Worm (Caenorhabditis elegans) whole organism, L2 larva: ENCODE measurements around the gene srw-76.
"Not testable (repeated sequence)": the region's sequence is repeated elsewhere in the genome, so short reads cannot be mapped to it uniquely, and the experiment has no call there.

Experiments used
- C34F6.9 ChIP-seq: fragments of 150-350 bp; optimal IDR thresholded peaks from 2 replicates; lab custom pipeline; 2014; ENCODE audit warnings: missing biosample characterization, missing genetic modification characterization
- F13H6.1 ChIP-seq: sonication (generic microtip); optimal IDR thresholded peaks from 2 replicates; lab custom pipeline; 2016; ENCODE audit warnings: missing genetic modification characterization, missing compliant biosample characterization
- R02D3.7 ChIP-seq: fragments of 150-350 bp; optimal IDR thresholded peaks from 2 replicates; lab custom pipeline; 2014; ENCODE audit warnings: missing biosample characterization, missing genetic modification characterization
- Y55F3AM.14 ChIP-seq: fragments of 200-800 bp; sonication (Bioruptor generic); optimal IDR thresholded peaks from 2 replicates; lab custom pipeline; 2018; ENCODE audit warnings: mild to moderate bottlenecking, missing genetic modification characterization, missing compliant biosample characterization
- ZK546.5 ChIP-seq: sonication (generic microtip); optimal IDR thresholded peaks from 2 replicates; lab custom pipeline; 2017; ENCODE audit warnings: missing biosample characterization, missing genetic modification characterization
- alr-1 ChIP-seq: fragments of 150-350 bp; optimal IDR thresholded peaks from 2 replicates; lab custom pipeline; 2014; ENCODE audit warnings: missing biosample characterization, missing genetic modification characterization
- aly-2 ChIP-seq: fragments of 150-350 bp; optimal IDR thresholded peaks from 2 replicates; lab custom pipeline; 2014; ENCODE audit warnings: missing biosample characterization, missing genetic modification characterization
- ama-1 ChIP-seq: fragments of 150-350 bp; optimal IDR thresholded peaks from 2 replicates; lab custom pipeline; 2018; ENCODE audit warnings: inconsistent platforms
- blmp-1 ChIP-seq: sonication (generic microtip); optimal IDR thresholded peaks from 2 replicates; lab custom pipeline; 2017; ENCODE audit warnings: missing genetic modification characterization, mild to moderate bottlenecking, missing compliant biosample characterization, antibody characterized with exemption, moderate library complexity; ENCODE audit not compliant: insufficient read depth
- crh-2 ChIP-seq: sonication (generic microtip); optimal IDR thresholded peaks from 2 replicates; lab custom pipeline; 2017; ENCODE audit warnings: missing biosample characterization, missing genetic modification characterization
- dmd-4 ChIP-seq: sonication (generic microtip); optimal IDR thresholded peaks from 2 replicates; lab custom pipeline; 2017; ENCODE audit warnings: missing biosample characterization, missing genetic modification characterization
- elt-1 ChIP-seq: fragments of 150-350 bp; optimal IDR thresholded peaks from 2 replicates; lab custom pipeline; 2014; ENCODE audit warnings: missing biosample characterization, missing genetic modification characterization
- elt-3 ChIP-seq: sonication (generic microtip); optimal IDR thresholded peaks from 2 replicates; lab custom pipeline; 2017; ENCODE audit warnings: missing biosample characterization, missing genetic modification characterization
- fos-1 ChIP-seq: fragments of 150-350 bp; optimal IDR thresholded peaks from 2 replicates; lab custom pipeline; 2014; ENCODE audit warnings: missing biosample characterization, missing genetic modification characterization
- gmeb-1 ChIP-seq: fragments of 150-350 bp; optimal IDR thresholded peaks from 2 replicates; lab custom pipeline; 2014; ENCODE audit warnings: missing biosample characterization, missing genetic modification characterization
- lin-13 ChIP-seq: fragments of 150-350 bp; optimal IDR thresholded peaks from 2 replicates; lab custom pipeline; 2014; ENCODE audit warnings: missing biosample characterization, missing genetic modification reagents, missing genetic modification characterization
- lsy-2 ChIP-seq, 2 experiments: fragments of 150-350 bp in 1 of 2; sonication (generic microtip) in 1 of 2; optimal IDR thresholded peaks; 2 replicates each; lab custom pipeline; 2014 to 2017; ENCODE audit warnings: missing biosample characterization in 2 of 2, missing genetic modification characterization in 2 of 2
- mab-5 ChIP-seq: fragments of 150-350 bp; optimal IDR thresholded peaks from 2 replicates; lab custom pipeline; 2014; ENCODE audit warnings: missing biosample characterization, missing genetic modification characterization
- nhr-10 ChIP-seq: sonication (generic microtip); optimal IDR thresholded peaks from 2 replicates; lab custom pipeline; 2017; ENCODE audit warnings: missing biosample characterization, missing genetic modification characterization
- nhr-12 ChIP-seq: fragments of 150-350 bp; optimal IDR thresholded peaks from 2 replicates; lab custom pipeline; 2014; ENCODE audit warnings: missing biosample characterization, missing genetic modification characterization
- nhr-129 ChIP-seq: fragments of 150-350 bp; optimal IDR thresholded peaks from 2 replicates; lab custom pipeline; 2014; ENCODE audit warnings: missing biosample characterization, missing genetic modification characterization
- nhr-23 ChIP-seq: fragments of 150-350 bp; optimal IDR thresholded peaks from 2 replicates; lab custom pipeline; 2014; ENCODE audit warnings: missing biosample characterization, missing genetic modification reagents, missing genetic modification characterization
- nhr-6 ChIP-seq: fragments of 150-350 bp; optimal IDR thresholded peaks from 2 replicates; lab custom pipeline; 2014; ENCODE audit warnings: missing biosample characterization, missing genetic modification characterization
- nhr-77 ChIP-seq: fragments of 150-350 bp; optimal IDR thresholded peaks from 2 replicates; lab custom pipeline; 2014; ENCODE audit warnings: missing biosample characterization, missing genetic modification characterization
- peb-1 ChIP-seq: fragments of 150-350 bp; optimal IDR thresholded peaks from 2 replicates; lab custom pipeline; 2014; ENCODE audit warnings: missing biosample characterization, missing genetic modification characterization
- sem-4 ChIP-seq: fragments of 150-350 bp; optimal IDR thresholded peaks from 2 replicates; lab custom pipeline; 2014; ENCODE audit warnings: missing biosample characterization, missing genetic modification reagents, missing genetic modification characterization
- sma-3 ChIP-seq: sonication (generic microtip); optimal IDR thresholded peaks from 2 replicates; lab custom pipeline; 2016; ENCODE audit warnings: missing genetic modification reagents, missing genetic modification characterization, missing compliant biosample characterization
- snpc-4 ChIP-seq: fragments of 150-350 bp; optimal IDR thresholded peaks from 2 replicates; lab custom pipeline; 2014; ENCODE audit warnings: missing biosample characterization, missing genetic modification characterization
- unc-39 ChIP-seq: fragments of 150-350 bp; optimal IDR thresholded peaks from 2 replicates; lab custom pipeline; 2014; ENCODE audit warnings: missing biosample characterization, missing genetic modification characterization
- zag-1 ChIP-seq: fragments of 150-350 bp; optimal IDR thresholded peaks from 2 replicates; lab custom pipeline; 2014; ENCODE audit warnings: missing biosample characterization, missing genetic modification characterization
- ztf-11 ChIP-seq: sonication (generic microtip); optimal IDR thresholded peaks from 2 replicates; lab custom pipeline; 2017; ENCODE audit warnings: missing biosample characterization, missing genetic modification characterization
- ztf-4 ChIP-seq: fragments of 150-350 bp; optimal IDR thresholded peaks from 2 replicates; lab custom pipeline; 2014; ENCODE audit warnings: missing biosample characterization, missing genetic modification characterization

Gene srw-76

ce11 chrV:16668473-16668872 is 30.4 kb upstream of the srw-76 start, which contains the start of gene F14F8.9:
TSS of gene F14F8.9 (minus strand) at chrV:16668573.
- TF ChIP-seq ztf-4 (tag; lab: Kevin White, UChicago) (no peak), nhr-6 (tag; lab: Kevin White, UChicago) (no peak), peb-1 (tag; lab: Kevin White, UChicago) (no peak), alr-1 (no peak), ZK546.5 (tag; lab: Kevin White, UChicago) (no peak), sma-3 (no peak), elt-3 (no peak)
- TF ChIP-seq, all 48 proteins: peak for 0

ce11 chrV:16666647-16667046 is 28.5 kb upstream of the srw-76 start, which contains the start of gene F14F8.14:
TSS of gene F14F8.14 (minus strand) at chrV:16666747.
- TF ChIP-seq crh-2 (no peak), blmp-1 (tag; lab: Kevin White, UChicago) (no peak), mab-5 (tag; lab: Kevin White, UChicago) (no peak), F13H6.1 (tag; lab: Kevin White, UChicago) (no peak), ZK546.5 (tag; lab: Kevin White, UChicago) (no peak), lsy-2 (tag; optimal IDR thresholded peaks at IDR 0.05; lab: Kevin White, UChicago) (no peak), nhr-23 (tag; lab: Kevin White, UChicago) (no peak), sem-4 (tag; lab: Kevin White, UChicago) (no peak), zag-1 (no peak)

ce11 chrV:16660816-16661215 is 22.7 kb upstream of the srw-76 start, which contains the start of gene Y70C5B.2:
TSS of gene Y70C5B.2 (minus strand) at chrV:16660916.
- not testable (repeated sequence) for TF ChIP-seq crh-2, lin-13, Y55F3AM.14

- TF ChIP-seq nhr-23 (tag; lab: Kevin White, UChicago); ama-1 (lab: Kevin White, UChicago); gmeb-1 (tag; lab: Kevin White, UChicago): not testable (repeated sequence)
Observed at ce11 chrV:16654242-16654641, 16.1 kb upstream of the srw-76 start, which contains the start of gene W06G6.15. TSS of gene W06G6.15 (plus strand) at chrV:16654542.

ce11 chrV:16649200-16649599 is 11.1 kb upstream of the srw-76 start, which contains the start of gene W06G6.11:
TSS of gene W06G6.11 (minus strand) at chrV:16649300.
- TF ChIP-seq mab-5, nhr-10, fos-1 (tag; lab: Kevin White, UChicago): not testable (repeated sequence)
- TF ChIP-seq, all 48 proteins: peak for 0; not testable (repeated sequence) for 48

- TF ChIP-seq nhr-77 (tag; lab: Kevin White, UChicago) = no peak
- TF ChIP-seq elt-3 = no peak
- no peak for TF ChIP-seq lsy-2 (tag; optimal IDR thresholded peaks at IDR 0.05; lab: Kevin White, UChicago)
- no peak for TF ChIP-seq dmd-4
- no peak for TF ChIP-seq alr-1
- TF ChIP-seq nhr-23 (tag; lab: Kevin White, UChicago) = no peak
- TF ChIP-seq aly-2 = no peak
- no peak for TF ChIP-seq R02D3.7 (tag; lab: Kevin White, UChicago)
- no peak for TF ChIP-seq lin-13
- TF ChIP-seq fos-1 (tag; lab: Kevin White, UChicago) = no peak
Observed at ce11 chrV:16648317-16649018, 10.4 kb upstream of the srw-76 start, which contains the start of gene W06G6.20. TSS of gene W06G6.20 (minus strand) at chrV:16648367.

- TF ChIP-seq sma-3 (no peak), nhr-12 (tag; lab: Kevin White, UChicago) (no peak), zag-1 (no peak), ZK546.5 (tag; lab: Kevin White, UChicago) (no peak), ztf-11 (tag; lab: Kevin White, UChicago) (no peak), ama-1 (lab: Kevin White, UChicago) (no peak), nhr-129 (no peak), unc-39 (tag; lab: Kevin White, UChicago) (no peak), C34F6.9 (tag; lab: Kevin White, UChicago) (no peak), snpc-4 (tag; lab: Kevin White, UChicago) (no peak), nhr-23 (tag; lab: Kevin White, UChicago) (no peak), crh-2 (no peak), elt-1 (tag; lab: Kevin White, UChicago) (no peak), alr-1 (no peak), R02D3.7 (tag; lab: Kevin White, UChicago) (no peak)
Observed at ce11 chrV:16647093-16647492, 9.0 kb upstream of the srw-76 start, which contains the start of gene W06G6.10. TSS of gene W06G6.10 (minus strand) at chrV:16647193.
